3 fruit fly cellular contexts compared by ENCODE assay signal in the genomic region with DNA sequence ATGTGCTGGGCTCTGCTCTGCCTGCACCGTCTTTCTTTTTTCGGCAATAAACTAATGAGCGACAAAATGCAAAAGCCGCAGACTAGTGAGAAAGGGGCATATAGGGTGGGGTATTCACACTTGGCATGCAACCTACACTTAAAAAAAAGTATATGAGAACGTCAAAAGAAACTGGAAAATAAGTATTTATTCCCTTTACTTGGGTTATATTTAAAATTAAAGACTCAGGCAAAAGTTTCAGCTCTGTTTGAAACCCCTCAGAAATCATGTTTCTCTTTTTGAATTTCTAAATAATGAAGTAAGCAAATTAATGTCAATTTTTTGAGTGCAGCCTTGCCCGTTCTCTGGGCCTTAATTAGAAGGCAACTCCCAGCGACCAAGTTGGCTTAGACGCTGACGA.
TF ChIP-seq lines count a peak whose summit lies in the region.

No protein-coding gene starts in this region.

- TF ChIP-seq CTCF in whole organism, embryonic (GFP tag; optimal IDR thresholded peaks at IDR 0.05; lab: Kevin White, UChicago), result no peak

TF ChIP-seq in whole organism, embryonic, 481 proteins besides CTCF, POLR2A, EP300 and RAD21:
- no peak for TF ChIP-seq CG7271 (tag; optimal IDR thresholded peaks at IDR 0.05; lab: Kevin White, UChicago)
- peak; percentile 53 for TF ChIP-seq sens (GFP tag; lab: Kevin White, UChicago)
- TF ChIP-seq CG13894 (tag; optimal IDR thresholded peaks at IDR 0.05; lab: Kevin White, UChicago), result no peak

TF ChIP-seq in whole organism, prepupa, 60 proteins besides CTCF, POLR2A, EP300 and RAD21:
- TF ChIP-seq lz (GFP tag; optimal IDR thresholded peaks at IDR 0.05; lab: Kevin White, UChicago) (no peak), Eip75B (GFP tag; optimal IDR thresholded peaks at IDR 0.05; lab: Kevin White, UChicago) (no peak), pdm3 (GFP tag; optimal IDR thresholded peaks at IDR 0.05; lab: Kevin White, UChicago) (peak; percentile 14), CG10631 (GFP tag; optimal IDR thresholded peaks at IDR 0.05; lab: Kevin White, UChicago) (peak; percentile 3), CG1621 (tag; optimal IDR thresholded peaks at IDR 0.05; lab: Kevin White, UChicago) (no peak), net (GFP tag; optimal IDR thresholded peaks at IDR 0.05; lab: Kevin White, UChicago) (no peak), Ets96B (tag; optimal IDR thresholded peaks at IDR 0.05; lab: Kevin White, UChicago) (peak; percentile 21), Gug (GFP tag; IDR thresholded peaks at IDR 0.05; lab: Robert Waterston, UW) (no peak), vri (GFP tag; optimal IDR thresholded peaks at IDR 0.05; lab: Kevin White, UChicago) (no peak), CG32006 (GFP tag; optimal IDR thresholded peaks at IDR 0.05; lab: Kevin White, UChicago) (no peak), Eip78C (GFP tag; lab: Kevin White, UChicago) (peak; percentile 53), CG16779 (tag; optimal IDR thresholded peaks at IDR 0.05; lab: Kevin White, UChicago) (no peak), CG11902 (GFP tag; optimal IDR thresholded peaks at IDR 0.05; lab: Kevin White, UChicago) (no peak), Sox102F (GFP tag; optimal IDR thresholded peaks at IDR 0.05; lab: Kevin White, UChicago) (no peak), Met (GFP tag; optimal IDR thresholded peaks at IDR 0.05; lab: Kevin White, UChicago) (peak; percentile 10)

TF ChIP-seq in whole organism, pupa, 21 proteins besides CTCF, POLR2A, EP300 and RAD21:
- TF ChIP-seq fd96Ca (GFP tag; IDR thresholded peaks at IDR 0.05; lab: Robert Waterston, UW) (no peak), CG32121 (GFP tag; IDR thresholded peaks at IDR 0.05; lab: Robert Waterston, UW) (no peak), CG8159 (tag; optimal IDR thresholded peaks at IDR 0.05; lab: Kevin White, UChicago) (peak; percentile 16), Snoo (tag; optimal IDR thresholded peaks at IDR 0.05; lab: Kevin White, UChicago) (no peak), rn (GFP tag; IDR thresholded peaks at IDR 0.05; lab: Robert Waterston, UW) (no peak), CG12605 (GFP tag; IDR thresholded peaks at IDR 0.05; lab: Robert Waterston, UW) (no peak), CG14655 (GFP tag; optimal IDR thresholded peaks at IDR 0.05; lab: Kevin White, UChicago) (peak; percentile 32), CG4496 (GFP tag; IDR thresholded peaks at IDR 0.05; lab: Robert Waterston, UW) (no peak), D1 (tag; optimal IDR thresholded peaks at IDR 0.05; lab: Kevin White, UChicago) (no peak), Pif1B (GFP tag; optimal IDR thresholded peaks at IDR 0.05; lab: Kevin White, UChicago) (no peak), CG9948 (tag; optimal IDR thresholded peaks at IDR 0.05; lab: Kevin White, UChicago) (no peak), Ets98B (GFP tag; IDR thresholded peaks at IDR 0.05; lab: Robert Waterston, UW) (no peak), CG13204 (GFP tag; optimal IDR thresholded peaks at IDR 0.05; lab: Kevin White, UChicago) (no peak), gl (tag; optimal IDR thresholded peaks at IDR 0.05; lab: Kevin White, UChicago) (no peak), Pif1A (GFP tag; optimal IDR thresholded peaks at IDR 0.05; lab: Kevin White, UChicago) (no peak)
